Worm (Caenorhabditis elegans) whole organism, L4 larva: ENCODE measurements around the gene dct-19.

Source experiments
- D1046.2 ChIP-seq: fragments of 200-800 bp; sonication (Bioruptor generic); IDR thresholded peaks from 2 replicates; pipeline ENCODE4 v1.3.6; 2022; ENCODE audit warnings: missing genetic modification characterization, missing compliant biosample characterization
- aha-1 ChIP-seq: fragments of 150-350 bp; peaks from one replicate; lab custom pipeline; 2014; ENCODE audit warnings: missing biosample characterization, missing genetic modification characterization
- attf-4 ChIP-seq: sonication (generic microtip); optimal IDR thresholded peaks from 3 replicates; lab custom pipeline; 2017; ENCODE audit warnings: missing biosample characterization, missing genetic modification characterization
- ceh-28 ChIP-seq: fragments of 150-350 bp; optimal IDR thresholded peaks from 2 replicates; lab custom pipeline; 2014; ENCODE audit warnings: missing biosample characterization, missing genetic modification reagents, missing genetic modification characterization
- ceh-82 ChIP-seq: sonication (generic microtip); optimal IDR thresholded peaks from 2 replicates; lab custom pipeline; 2017; ENCODE audit warnings: missing biosample characterization, missing genetic modification characterization
- cey-2 ChIP-seq: sonication (generic microtip); optimal IDR thresholded peaks from 3 replicates; lab custom pipeline; 2017; ENCODE audit warnings: missing genetic modification characterization, mild to moderate bottlenecking, missing compliant biosample characterization, antibody characterized with exemption, borderline replicate concordance; ENCODE audit not compliant: insufficient read depth
- ctbp-1 ChIP-seq: fragments of 200-800 bp; sonication (Bioruptor generic); IDR thresholded peaks from 2 replicates; pipeline ENCODE4 v1.3.6; 2022; ENCODE audit warnings: missing genetic modification reagents, missing genetic modification characterization, missing compliant biosample characterization
- daf-12 ChIP-seq: fragments of 150-350 bp; optimal IDR thresholded peaks from 2 replicates; lab custom pipeline; 2014; ENCODE audit warnings: missing biosample characterization, missing genetic modification reagents, missing genetic modification characterization
- daf-16 ChIP-seq, 3 experiments: sonication (generic microtip); optimal IDR thresholded peaks; 2 replicates each; lab custom pipeline; 2016 to 2017; ENCODE audit warnings: missing genetic modification characterization in 3 of 3, missing genetic modification reagents in 3 of 3, mild to moderate bottlenecking in 2 of 3, missing compliant biosample characterization in 2 of 3, missing biosample characterization in 1 of 3, moderate library complexity in 1 of 3
- daf-8 ChIP-seq: fragments of 200-800 bp; sonication (Bioruptor generic); IDR thresholded peaks from 2 replicates; pipeline ENCODE4 v1.3.6; 2022; ENCODE audit warnings: missing genetic modification characterization, missing compliant biosample characterization
- dmd-6 ChIP-seq: fragments of 200-800 bp; sonication (Bioruptor generic); IDR thresholded peaks from 2 replicates; pipeline ENCODE4 v1.3.6; 2022; ENCODE audit warnings: missing genetic modification reagents, missing genetic modification characterization, missing compliant biosample characterization
- egl-43 ChIP-seq: fragments of 200-800 bp; sonication (Bioruptor generic); IDR thresholded peaks from 2 replicates; pipeline ENCODE4 v1.3.6; 2022; ENCODE audit warnings: missing genetic modification reagents, missing genetic modification characterization, missing compliant biosample characterization
- gei-8 ChIP-seq: fragments of 200-800 bp; sonication (Bioruptor generic); optimal IDR thresholded peaks from 2 replicates; lab custom pipeline; 2018; ENCODE audit warnings: mild to moderate bottlenecking, missing genetic modification characterization, missing compliant biosample characterization
- hlh-11 ChIP-seq: fragments of 200-800 bp; sonication (Bioruptor generic); optimal IDR thresholded peaks from 2 replicates; lab custom pipeline; 2018; ENCODE audit warnings: mild to moderate bottlenecking, missing genetic modification characterization, missing compliant biosample characterization
- hlh-30 ChIP-seq: sonication (generic microtip); optimal IDR thresholded peaks from 2 replicates; lab custom pipeline; 2017; ENCODE audit warnings: antibody characterized with exemption, mild to moderate bottlenecking, missing genetic modification characterization, missing compliant biosample characterization; ENCODE audit not compliant: insufficient read depth
- jun-1 ChIP-seq: fragments of 150-350 bp; optimal IDR thresholded peaks from 2 replicates; lab custom pipeline; 2014; ENCODE audit warnings: missing biosample characterization, missing genetic modification reagents, missing genetic modification characterization
- lin-1 ChIP-seq: fragments of 200-800 bp; sonication (Bioruptor generic); IDR thresholded peaks from 2 replicates; pipeline ENCODE4 v1.3.6; 2022; ENCODE audit warnings: missing genetic modification reagents, missing genetic modification characterization, missing compliant biosample characterization
- lin-15B ChIP-seq: fragments of 150-350 bp; sonication (generic microtip); optimal IDR thresholded peaks from 3 replicates; lab custom pipeline; 2014; ENCODE audit warnings: missing biosample characterization, missing genetic modification characterization
- lin-39 ChIP-seq: fragments of 150-350 bp; optimal IDR thresholded peaks from 2 replicates; lab custom pipeline; 2014; ENCODE audit warnings: missing biosample characterization, missing genetic modification reagents, missing genetic modification characterization
- lir-3 ChIP-seq: sonication (generic microtip); optimal IDR thresholded peaks from 2 replicates; lab custom pipeline; 2016; ENCODE audit warnings: mild to moderate bottlenecking, missing genetic modification characterization, missing compliant biosample characterization
- lsy-2 ChIP-seq, 2 experiments: fragments of 150-350 bp in 1 of 2; sonication (generic microtip) in 1 of 2; optimal IDR thresholded peaks; 2 replicates each; lab custom pipeline; 2014 to 2017; ENCODE audit warnings: missing biosample characterization in 2 of 2, missing genetic modification characterization in 2 of 2
- madf-5 ChIP-seq, 2 experiments: fragments of 200-800 bp; sonication (Bioruptor generic); IDR thresholded peaks; 2 replicates each; pipeline ENCODE4 v1.3.6; 2022; ENCODE audit warnings: missing compliant biosample characterization in 2 of 2, missing genetic modification characterization in 2 of 2
- madf-9 ChIP-seq: fragments of 200-800 bp; sonication (Bioruptor generic); conservative IDR thresholded peaks from 2 replicates; pipeline ENCODE4 v1.3.6; 2022; ENCODE audit warnings: missing genetic modification reagents, missing genetic modification characterization, missing compliant biosample characterization
- mes-2 ChIP-seq: sonication (generic microtip); optimal IDR thresholded peaks from 2 replicates; lab custom pipeline; 2016; ENCODE audit warnings: missing genotype, mild to moderate bottlenecking, missing genetic modification characterization, missing compliant biosample characterization; ENCODE audit not compliant: poor library complexity, severe bottlenecking
- mxl-2 ChIP-seq: fragments of 200-800 bp; sonication (Bioruptor generic); conservative IDR thresholded peaks from 2 replicates; pipeline ENCODE4 v1.3.6; 2022; ENCODE audit warnings: missing genetic modification reagents, missing genetic modification characterization, missing compliant biosample characterization
- nhr-11 ChIP-seq: fragments of 150-350 bp; optimal IDR thresholded peaks from 2 replicates; lab custom pipeline; 2014; ENCODE audit warnings: missing biosample characterization, missing genetic modification characterization
- nhr-28 ChIP-seq: fragments of 150-350 bp; optimal IDR thresholded peaks from 2 replicates; lab custom pipeline; 2014; ENCODE audit warnings: missing biosample characterization, missing genetic modification characterization
- nhr-41 ChIP-seq: fragments of 200-800 bp; sonication (Bioruptor generic); IDR thresholded peaks from 2 replicates; pipeline ENCODE4 v1.3.6; 2022; ENCODE audit warnings: missing genetic modification reagents, missing genetic modification characterization, missing compliant biosample characterization
- nhr-77 ChIP-seq: fragments of 150-350 bp; optimal IDR thresholded peaks from 2 replicates; lab custom pipeline; 2014; ENCODE audit warnings: missing biosample characterization, missing genetic modification characterization
- php-3 ChIP-seq: fragments of 200-800 bp; sonication (Bioruptor generic); IDR thresholded peaks from 2 replicates; pipeline ENCODE4 v1.3.6; 2022; ENCODE audit warnings: missing genetic modification reagents, missing genetic modification characterization, missing compliant biosample characterization
- pqm-1 ChIP-seq: sonication (generic microtip); optimal IDR thresholded peaks from 2 replicates; lab custom pipeline; 2017; ENCODE audit warnings: missing biosample characterization, missing genetic modification characterization
- saeg-2 ChIP-seq: fragments of 200-800 bp; sonication (Bioruptor generic); IDR thresholded peaks from 2 replicates; pipeline ENCODE4 v1.3.6; 2022; ENCODE audit warnings: missing genetic modification reagents, missing genetic modification characterization, missing compliant biosample characterization
- spr-1 ChIP-seq: sonication (generic microtip); optimal IDR thresholded peaks from 2 replicates; lab custom pipeline; 2016; ENCODE audit warnings: mild to moderate bottlenecking, missing genetic modification characterization, missing compliant biosample characterization
- unc-130 ChIP-seq: sonication (generic microtip); optimal IDR thresholded peaks from 2 replicates; lab custom pipeline; 2016; ENCODE audit warnings: missing genetic modification reagents, missing genetic modification characterization, missing compliant biosample characterization
- unc-62 ChIP-seq, 3 experiments: fragments of 150-350 bp in 1 of 3; sonication (generic microtip); optimal IDR thresholded peaks in 2 of 3; peaks in 1 of 3; 1 replicate in 1 of 3; 2 replicates in 2 of 3; lab custom pipeline; 2014 to 2017; ENCODE audit warnings: missing biosample characterization in 3 of 3, missing genetic modification characterization in 3 of 3, missing genetic modification reagents in 3 of 3, missing genotype in 1 of 3
- vab-7 ChIP-seq: fragments of 200-800 bp; sonication (Bioruptor generic); IDR thresholded peaks from 2 replicates; pipeline ENCODE4 v1.3.6; 2022; ENCODE audit warnings: missing genetic modification reagents, missing genetic modification characterization, missing compliant biosample characterization

Gene dct-19

ce11 chrIV:12977650-12978049 is 34.9 kb downstream of the dct-19 start:
- TF ChIP-seq attf-4 (tag; lab: Kevin White, UChicago) (no peak), lin-15B (tag; lab: Kevin White, UChicago) (no peak), aha-1 (tag; lab: Kevin White, UChicago) (no peak), unc-62 (GFP tag; optimal IDR thresholded peaks at IDR 0.05 in 1 of 2; lab: Kevin White, UChicago) (peak in 1 of 2 experiments; percentile 95), unc-62 (tag; optimal IDR thresholded peaks at IDR 0.05; lab: Kevin White, UChicago) (no peak), lin-39 (tag; lab: Kevin White, UChicago) (no peak)

DNA sequence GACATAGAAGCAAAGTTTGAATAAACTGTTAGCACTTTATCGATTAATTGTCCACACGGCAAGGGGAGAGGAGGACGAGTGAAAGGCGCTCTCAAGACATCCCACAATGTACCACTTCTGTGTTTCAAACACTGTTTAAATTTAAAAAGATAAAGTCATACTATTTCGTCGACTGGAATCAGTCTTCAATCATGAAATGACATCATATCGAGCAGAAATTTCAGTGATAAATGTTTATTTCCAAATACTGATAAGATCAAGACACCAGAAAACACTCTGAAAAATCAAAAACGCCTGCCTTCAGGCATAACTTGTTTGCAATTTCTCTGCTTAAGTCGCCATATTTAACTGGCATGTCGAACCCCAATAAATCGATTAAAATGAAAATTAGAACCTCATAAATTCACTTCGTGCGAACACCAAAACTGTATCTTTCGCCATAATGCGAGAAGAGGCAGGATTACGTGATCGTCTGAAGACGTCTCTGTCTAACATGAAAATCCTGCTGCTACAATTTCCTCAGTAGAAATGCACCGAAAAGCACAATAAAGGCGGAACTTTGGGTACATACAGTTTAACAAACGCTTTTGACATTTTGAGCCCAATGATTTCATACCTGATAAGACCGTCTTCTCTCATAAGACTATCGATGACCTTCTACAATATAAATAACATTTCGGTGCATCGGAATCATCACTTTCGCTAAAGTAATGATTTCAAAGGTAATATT is 35.7 kb downstream of the dct-19 start, which contains the start of gene K10D11.2:
Gene K10D11.2 (plus strand): TSS at position 680 of the 730 bp plus-strand sequence.
- TF ChIP-seq nhr-11 (tag; lab: Kevin White, UChicago) (no peak), daf-16 (GFP tag; optimal IDR thresholded peaks at IDR 0.05; lab: Kevin White, UChicago) (no peak), daf-16 (tag; optimal IDR thresholded peaks at IDR 0.05; lab: Kevin White, UChicago) (peak; percentile 38), mxl-2 (no peak), ctbp-1 (GFP tag; lab: Robert Waterston, UW) (no peak), ceh-28 (tag; lab: Kevin White, UChicago) (no peak), nhr-77 (tag; lab: Kevin White, UChicago) (no peak), lin-1 (GFP tag; lab: Robert Waterston, UW) (no peak), php-3 (GFP tag; lab: Robert Waterston, UW) (peak; percentile 34; the same call in 1 of the 2 replicates), jun-1 (tag; lab: Kevin White, UChicago) (no peak), daf-12 (no peak), vab-7 (GFP tag; lab: Robert Waterston, UW) (no peak), madf-5 (GFP tag; IDR thresholded peaks at IDR 0.05; lab: Robert Waterston, UW) (no peak), nhr-28 (tag; lab: Kevin White, UChicago) (peak; percentile 42), ceh-82 (tag; lab: Kevin White, UChicago) (no peak), lir-3 (tag; lab: Kevin White, UChicago) (no peak), cey-2 (tag; lab: Kevin White, UChicago) (no peak), spr-1 (tag; lab: Kevin White, UChicago) (no peak), attf-4 (tag; lab: Kevin White, UChicago) (no peak), mes-2 (tag; lab: Kevin White, UChicago) (no peak), hlh-30 (tag; lab: Kevin White, UChicago) (no peak), gei-8 (GFP tag; lab: Kevin White, UChicago) (no peak), unc-130 (GFP tag; lab: Kevin White, UChicago) (no peak), daf-8 (GFP tag; lab: Robert Waterston, UW) (no peak), saeg-2 (GFP tag; lab: Robert Waterston, UW) (no peak), lsy-2 (tag; optimal IDR thresholded peaks at IDR 0.05; lab: Kevin White, UChicago) (no peak), nhr-41 (no peak), hlh-11 (tag; lab: Kevin White, UChicago) (peak; percentile 7), egl-43 (GFP tag; lab: Robert Waterston, UW) (no peak), dmd-6 (GFP tag; lab: Robert Waterston, UW) (peak; percentile 87), D1046.2 (no peak), madf-9 (GFP tag; lab: Robert Waterston, UW) (no peak), pqm-1 (tag; lab: Kevin White, UChicago) (peak; percentile 3)
